Worm (Caenorhabditis elegans) whole organism, L2 larva: ENCODE measurements around the gene gldi-7.

Source experiments
- C34F6.9 ChIP-seq: fragments of 150-350 bp; optimal IDR thresholded peaks from 2 replicates; lab custom pipeline; 2014; ENCODE audit warnings: missing biosample characterization, missing genetic modification characterization
- F13H6.1 ChIP-seq: sonication (generic microtip); optimal IDR thresholded peaks from 2 replicates; lab custom pipeline; 2016; ENCODE audit warnings: missing genetic modification characterization, missing compliant biosample characterization
- R02D3.7 ChIP-seq: fragments of 150-350 bp; optimal IDR thresholded peaks from 2 replicates; lab custom pipeline; 2014; ENCODE audit warnings: missing biosample characterization, missing genetic modification characterization
- ZK546.5 ChIP-seq: sonication (generic microtip); optimal IDR thresholded peaks from 2 replicates; lab custom pipeline; 2017; ENCODE audit warnings: missing biosample characterization, missing genetic modification characterization
- alr-1 ChIP-seq: fragments of 150-350 bp; optimal IDR thresholded peaks from 2 replicates; lab custom pipeline; 2014; ENCODE audit warnings: missing biosample characterization, missing genetic modification characterization
- aly-2 ChIP-seq: fragments of 150-350 bp; optimal IDR thresholded peaks from 2 replicates; lab custom pipeline; 2014; ENCODE audit warnings: missing biosample characterization, missing genetic modification characterization
- ama-1 ChIP-seq: fragments of 150-350 bp; optimal IDR thresholded peaks from 2 replicates; lab custom pipeline; 2018; ENCODE audit warnings: inconsistent platforms
- blmp-1 ChIP-seq: sonication (generic microtip); optimal IDR thresholded peaks from 2 replicates; lab custom pipeline; 2017; ENCODE audit warnings: missing genetic modification characterization, mild to moderate bottlenecking, missing compliant biosample characterization, antibody characterized with exemption, moderate library complexity; ENCODE audit not compliant: insufficient read depth
- ceh-16 ChIP-seq: fragments of 150-350 bp; optimal IDR thresholded peaks from 2 replicates; lab custom pipeline; 2014; ENCODE audit warnings: missing biosample characterization, missing genetic modification characterization
- ceh-82 ChIP-seq: fragments of 150-350 bp; optimal IDR thresholded peaks from 2 replicates; lab custom pipeline; 2014; ENCODE audit warnings: missing biosample characterization, missing genetic modification characterization
- crh-2 ChIP-seq: sonication (generic microtip); optimal IDR thresholded peaks from 2 replicates; lab custom pipeline; 2017; ENCODE audit warnings: missing biosample characterization, missing genetic modification characterization
- dmd-4 ChIP-seq: sonication (generic microtip); optimal IDR thresholded peaks from 2 replicates; lab custom pipeline; 2017; ENCODE audit warnings: missing biosample characterization, missing genetic modification characterization
- egl-27 ChIP-seq: sonication (generic microtip); optimal IDR thresholded peaks from 3 replicates; lab custom pipeline; 2017; ENCODE audit warnings: missing biosample characterization, missing genetic modification reagents, missing genetic modification characterization
- elt-1 ChIP-seq: fragments of 150-350 bp; optimal IDR thresholded peaks from 2 replicates; lab custom pipeline; 2014; ENCODE audit warnings: missing biosample characterization, missing genetic modification characterization
- elt-3 ChIP-seq: sonication (generic microtip); optimal IDR thresholded peaks from 2 replicates; lab custom pipeline; 2017; ENCODE audit warnings: missing biosample characterization, missing genetic modification characterization
- fos-1 ChIP-seq: fragments of 150-350 bp; optimal IDR thresholded peaks from 2 replicates; lab custom pipeline; 2014; ENCODE audit warnings: missing biosample characterization, missing genetic modification characterization
- gmeb-1 ChIP-seq: fragments of 150-350 bp; optimal IDR thresholded peaks from 2 replicates; lab custom pipeline; 2014; ENCODE audit warnings: missing biosample characterization, missing genetic modification characterization
- lin-11 ChIP-seq: fragments of 150-350 bp; sonication (generic microtip); optimal IDR thresholded peaks from 2 replicates; lab custom pipeline; 2014; ENCODE audit warnings: missing biosample characterization, missing genetic modification characterization, inconsistent platforms, mixed read lengths
- lin-13 ChIP-seq: fragments of 150-350 bp; optimal IDR thresholded peaks from 2 replicates; lab custom pipeline; 2014; ENCODE audit warnings: missing biosample characterization, missing genetic modification reagents, missing genetic modification characterization
- lin-39 ChIP-seq: fragments of 150-350 bp; optimal IDR thresholded peaks from 2 replicates; lab custom pipeline; 2014; ENCODE audit warnings: missing biosample characterization, missing genetic modification reagents, missing genetic modification characterization
- lsy-2 ChIP-seq, 2 experiments: fragments of 150-350 bp in 1 of 2; sonication (generic microtip) in 1 of 2; optimal IDR thresholded peaks; 2 replicates each; lab custom pipeline; 2014 to 2017; ENCODE audit warnings: missing biosample characterization in 2 of 2, missing genetic modification characterization in 2 of 2
- mab-5 ChIP-seq: fragments of 150-350 bp; optimal IDR thresholded peaks from 2 replicates; lab custom pipeline; 2014; ENCODE audit warnings: missing biosample characterization, missing genetic modification characterization
- mbf-1 ChIP-seq: sonication (generic microtip); optimal IDR thresholded peaks from 2 replicates; lab custom pipeline; 2017; ENCODE audit warnings: missing biosample characterization, missing genetic modification characterization
- mdl-1 ChIP-seq, 2 experiments: fragments of 150-350 bp in 1 of 2; sonication (generic microtip) in 1 of 2; optimal IDR thresholded peaks; 2 replicates each; lab custom pipeline; 2017; ENCODE audit warnings: missing biosample characterization in 2 of 2, missing genetic modification characterization in 2 of 2
- nhr-10 ChIP-seq: sonication (generic microtip); optimal IDR thresholded peaks from 2 replicates; lab custom pipeline; 2017; ENCODE audit warnings: missing biosample characterization, missing genetic modification characterization
- nhr-11 ChIP-seq: fragments of 150-350 bp; optimal IDR thresholded peaks from 2 replicates; lab custom pipeline; 2014; ENCODE audit warnings: missing biosample characterization, missing genetic modification characterization
- nhr-12 ChIP-seq: fragments of 150-350 bp; optimal IDR thresholded peaks from 2 replicates; lab custom pipeline; 2014; ENCODE audit warnings: missing biosample characterization, missing genetic modification characterization
- nhr-129 ChIP-seq: fragments of 150-350 bp; optimal IDR thresholded peaks from 2 replicates; lab custom pipeline; 2014; ENCODE audit warnings: missing biosample characterization, missing genetic modification characterization
- nhr-23 ChIP-seq: fragments of 150-350 bp; optimal IDR thresholded peaks from 2 replicates; lab custom pipeline; 2014; ENCODE audit warnings: missing biosample characterization, missing genetic modification reagents, missing genetic modification characterization
- nhr-25 ChIP-seq: fragments of 150-350 bp; sonication (generic microtip); optimal IDR thresholded peaks from 3 replicates; lab custom pipeline; 2014; ENCODE audit warnings: missing biosample characterization, missing genetic modification characterization
- nhr-6 ChIP-seq: fragments of 150-350 bp; optimal IDR thresholded peaks from 2 replicates; lab custom pipeline; 2014; ENCODE audit warnings: missing biosample characterization, missing genetic modification characterization
- nhr-77 ChIP-seq: fragments of 150-350 bp; optimal IDR thresholded peaks from 2 replicates; lab custom pipeline; 2014; ENCODE audit warnings: missing biosample characterization, missing genetic modification characterization
- peb-1 ChIP-seq: fragments of 150-350 bp; optimal IDR thresholded peaks from 2 replicates; lab custom pipeline; 2014; ENCODE audit warnings: missing biosample characterization, missing genetic modification characterization
- sem-4 ChIP-seq: fragments of 150-350 bp; optimal IDR thresholded peaks from 2 replicates; lab custom pipeline; 2014; ENCODE audit warnings: missing biosample characterization, missing genetic modification reagents, missing genetic modification characterization
- skn-1 ChIP-seq: sonication (generic microtip); optimal IDR thresholded peaks from 2 replicates; lab custom pipeline; 2017; ENCODE audit warnings: missing biosample characterization, missing genetic modification characterization
- sma-3 ChIP-seq: sonication (generic microtip); optimal IDR thresholded peaks from 2 replicates; lab custom pipeline; 2016; ENCODE audit warnings: missing genetic modification reagents, missing genetic modification characterization, missing compliant biosample characterization
- sma-9 ChIP-seq, 2 experiments: fragments of 150-350 bp in 1 of 2; sonication (generic microtip) in 1 of 2; optimal IDR thresholded peaks; 2 replicates each; lab custom pipeline; 2014 to 2016; ENCODE audit warnings: missing genetic modification characterization in 2 of 2, mild to moderate bottlenecking in 1 of 2, missing biosample characterization in 1 of 2, missing compliant biosample characterization in 1 of 2, missing genetic modification reagents in 1 of 2, moderate library complexity in 1 of 2
- snpc-4 ChIP-seq: fragments of 150-350 bp; optimal IDR thresholded peaks from 2 replicates; lab custom pipeline; 2014; ENCODE audit warnings: missing biosample characterization, missing genetic modification characterization
- unc-39 ChIP-seq: fragments of 150-350 bp; optimal IDR thresholded peaks from 2 replicates; lab custom pipeline; 2014; ENCODE audit warnings: missing biosample characterization, missing genetic modification characterization
- unc-55 ChIP-seq: fragments of 150-350 bp; sonication (generic microtip); optimal IDR thresholded peaks from 3 replicates; lab custom pipeline; 2014; ENCODE audit warnings: missing biosample characterization, missing genetic modification reagents, missing genetic modification characterization
- zag-1 ChIP-seq: fragments of 150-350 bp; optimal IDR thresholded peaks from 2 replicates; lab custom pipeline; 2014; ENCODE audit warnings: missing biosample characterization, missing genetic modification characterization
- ztf-1 ChIP-seq: fragments of 200-800 bp; sonication (Bioruptor generic); conservative IDR thresholded peaks from 2 replicates; pipeline ENCODE4 v1.3.6; 2022; ENCODE audit warnings: missing genetic modification characterization, missing compliant biosample characterization
- ztf-11 ChIP-seq: sonication (generic microtip); optimal IDR thresholded peaks from 2 replicates; lab custom pipeline; 2017; ENCODE audit warnings: missing biosample characterization, missing genetic modification characterization
- ztf-4 ChIP-seq: fragments of 150-350 bp; optimal IDR thresholded peaks from 2 replicates; lab custom pipeline; 2014; ENCODE audit warnings: missing biosample characterization, missing genetic modification characterization

Gene gldi-7

DNA sequence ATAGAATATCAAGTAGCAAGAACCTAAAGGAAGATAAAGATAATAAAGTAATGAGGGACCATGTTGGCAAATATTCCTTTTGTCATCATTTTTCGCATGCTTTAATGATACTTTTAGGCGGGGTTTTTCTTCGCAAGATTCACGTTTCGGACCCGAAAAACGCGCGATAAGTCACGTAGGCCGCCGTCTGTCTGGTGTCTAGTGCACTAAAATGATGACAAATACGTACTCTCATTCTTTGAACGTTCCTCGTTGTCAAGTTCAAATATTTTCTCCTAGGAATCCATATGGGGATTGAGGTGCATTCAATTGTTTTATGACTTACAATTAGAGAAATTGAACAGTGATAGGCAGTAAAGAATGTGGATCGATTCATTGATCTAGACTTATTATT, 47.2 kb downstream of the gldi-7 start, which contains the start of gene taap-1:
Gene taap-1, minus strand, starts transcription at position 79 of the 394 bp plus-strand sequence.
- TF ChIP-seq lin-39 (tag; lab: Kevin White, UChicago) (no peak), ama-1 (lab: Kevin White, UChicago) (peak; percentile 39), ceh-16 (tag; lab: Kevin White, UChicago) (no peak), blmp-1 (tag; lab: Kevin White, UChicago) (no peak), mbf-1 (tag; lab: Kevin White, UChicago) (no peak), sem-4 (tag; lab: Kevin White, UChicago) (peak; percentile 52), ceh-82 (tag; lab: Kevin White, UChicago) (no peak), sma-9 (GFP tag; optimal IDR thresholded peaks at IDR 0.05; lab: Kevin White, UChicago) (peak; percentile 77), sma-9 (tag; optimal IDR thresholded peaks at IDR 0.05; lab: Kevin White, UChicago) (no peak), elt-3 (tag; lab: Kevin White, UChicago) (no peak), ZK546.5 (tag; lab: Kevin White, UChicago) (no peak), ztf-1 (GFP tag; lab: Robert Waterston, UW) (no peak), nhr-77 (tag; lab: Kevin White, UChicago) (no peak), gmeb-1 (tag; lab: Kevin White, UChicago) (no peak), lin-13 (no peak), R02D3.7 (tag; lab: Kevin White, UChicago) (no peak), egl-27 (tag; lab: Kevin White, UChicago) (no peak), nhr-11 (tag; lab: Kevin White, UChicago) (no peak), fos-1 (tag; lab: Kevin White, UChicago) (peak; percentile 13), skn-1 (tag; lab: Kevin White, UChicago) (peak; percentile 83), unc-39 (tag; lab: Kevin White, UChicago) (no peak), ztf-4 (tag; lab: Kevin White, UChicago) (no peak), mdl-1 (tag; optimal IDR thresholded peaks at IDR 0.05; lab: Kevin White, UChicago) (peak in 1 of 2 experiments; percentile 17), F13H6.1 (tag; lab: Kevin White, UChicago) (no peak), alr-1 (tag; lab: Kevin White, UChicago) (no peak), lsy-2 (tag; optimal IDR thresholded peaks at IDR 0.05; lab: Kevin White, UChicago) (no peak), aly-2 (tag; lab: Kevin White, UChicago) (no peak), sma-3 (no peak), nhr-129 (peak; percentile 54), elt-1 (tag; lab: Kevin White, UChicago) (no peak), zag-1 (tag; lab: Kevin White, UChicago) (peak; percentile 0), nhr-6 (tag; lab: Kevin White, UChicago) (no peak), nhr-12 (tag; lab: Kevin White, UChicago) (no peak), mab-5 (tag; lab: Kevin White, UChicago) (no peak), dmd-4 (tag; lab: Kevin White, UChicago) (no peak)

DNA sequence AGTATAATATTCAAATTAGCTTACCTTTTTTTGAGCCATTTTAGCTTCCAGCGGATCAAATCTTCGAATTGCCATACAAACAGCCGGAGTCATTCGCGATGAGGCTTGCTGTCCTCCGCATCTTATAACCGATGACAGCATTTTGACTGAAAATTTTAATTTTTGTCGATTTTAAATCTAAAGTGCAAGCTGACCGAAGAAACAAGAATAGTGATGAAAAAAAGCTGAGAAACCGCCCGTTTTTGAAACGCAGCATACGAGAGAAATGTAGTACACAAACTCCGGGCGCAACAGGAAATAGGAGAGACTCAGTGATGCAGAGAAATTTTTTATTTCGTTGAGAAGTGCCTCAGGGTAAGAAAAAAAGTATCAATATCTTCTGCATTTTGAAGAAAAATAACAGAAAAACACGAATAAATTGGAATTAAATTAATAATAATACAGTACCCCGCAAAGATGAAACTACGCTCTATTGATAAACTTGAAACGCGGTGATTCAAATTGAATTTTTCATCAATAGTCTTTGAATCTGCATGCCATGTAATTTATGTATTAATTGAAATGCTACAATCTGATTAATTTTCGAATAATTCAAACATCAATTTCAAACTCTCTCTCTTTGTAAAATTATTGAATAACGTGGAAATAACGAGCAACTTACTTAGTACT, 47.8 kb downstream of the gldi-7 start:
- TF ChIP-seq ama-1 (lab: Kevin White, UChicago) (no peak), snpc-4 (tag; lab: Kevin White, UChicago) (no peak), F13H6.1 (tag; lab: Kevin White, UChicago) (peak; percentile 11), nhr-129 (peak; percentile 51), nhr-12 (tag; lab: Kevin White, UChicago) (no peak), unc-55 (GFP tag; lab: Kevin White, UChicago) (peak; percentile 12), fos-1 (tag; lab: Kevin White, UChicago) (peak; percentile 20), sem-4 (tag; lab: Kevin White, UChicago) (no peak), lin-11 (tag; lab: Kevin White, UChicago) (no peak), zag-1 (tag; lab: Kevin White, UChicago) (no peak), mab-5 (tag; lab: Kevin White, UChicago) (no peak), lsy-2 (tag; optimal IDR thresholded peaks at IDR 0.05; lab: Kevin White, UChicago) (peak in 1 of 2 experiments; percentile 84), nhr-77 (tag; lab: Kevin White, UChicago) (no peak), nhr-11 (tag; lab: Kevin White, UChicago) (peak; percentile 26), aly-2 (tag; lab: Kevin White, UChicago) (no peak), nhr-23 (tag; lab: Kevin White, UChicago) (no peak), gmeb-1 (tag; lab: Kevin White, UChicago) (peak; percentile 40), ceh-82 (tag; lab: Kevin White, UChicago) (no peak), ztf-1 (GFP tag; lab: Robert Waterston, UW) (no peak), ZK546.5 (tag; lab: Kevin White, UChicago) (no peak), ztf-11 (no peak), ceh-16 (tag; lab: Kevin White, UChicago) (no peak), nhr-10 (tag; lab: Kevin White, UChicago) (no peak), unc-39 (tag; lab: Kevin White, UChicago) (no peak), nhr-25 (tag; lab: Kevin White, UChicago) (no peak), nhr-6 (tag; lab: Kevin White, UChicago) (no peak), crh-2 (peak; percentile 13), C34F6.9 (tag; lab: Kevin White, UChicago) (peak; percentile 31), lin-39 (tag; lab: Kevin White, UChicago) (no peak), elt-1 (tag; lab: Kevin White, UChicago) (no peak), peb-1 (no peak), mbf-1 (tag; lab: Kevin White, UChicago) (no peak)
